Worm (Caenorhabditis elegans) whole organism, midembryonic: Measurements from ENCODE around the gene pgm-2.
A peak's percentile ranks its signal among the peaks of the same experiment; 100 is the strongest.

Source experiments
- T22C8.4 ChIP-seq: fragments of 200-800 bp; sonication (Bioruptor generic); IDR thresholded peaks from 2 replicates; pipeline ENCODE4 v1.3.6; 2022; ENCODE audit warnings: missing genetic modification characterization, missing compliant biosample characterization
- cog-1 ChIP-seq: sonication (generic microtip); optimal IDR thresholded peaks from 2 replicates; lab custom pipeline; 2016; ENCODE audit warnings: missing genetic modification characterization, missing compliant biosample characterization
- flt-1 ChIP-seq: fragments of 200-800 bp; sonication (Bioruptor generic); IDR thresholded peaks from 2 replicates; pipeline ENCODE4 v1.3.6; 2022; ENCODE audit warnings: missing genetic modification characterization, missing compliant biosample characterization
- klf-2 ChIP-seq: fragments of 200-800 bp; sonication (Bioruptor generic); conservative IDR thresholded peaks from 2 replicates; pipeline ENCODE4 v1.3.6; 2022; ENCODE audit warnings: missing genetic modification reagents, missing genetic modification characterization, missing compliant biosample characterization
- med-1 ChIP-seq: sonication (generic microtip); optimal IDR thresholded peaks from 2 replicates; lab custom pipeline; 2017; ENCODE audit warnings: missing genetic modification characterization, mild to moderate bottlenecking, missing compliant biosample characterization, antibody characterized with exemption, missing genetic modification reagents; ENCODE audit not compliant: insufficient read depth
- ref-1 ChIP-seq: fragments of 200-800 bp; sonication (Bioruptor generic); conservative IDR thresholded peaks from 2 replicates; pipeline ENCODE4 v1.3.6; 2022; ENCODE audit warnings: missing genetic modification reagents, missing genetic modification characterization, missing compliant biosample characterization
- tab-1 ChIP-seq: fragments of 200-800 bp; sonication (Bioruptor generic); IDR thresholded peaks from 2 replicates; pipeline ENCODE4 v1.3.6; 2022; ENCODE audit warnings: missing genetic modification characterization, missing compliant biosample characterization
- ztf-23 ChIP-seq: fragments of 200-800 bp; sonication (Bioruptor generic); IDR thresholded peaks from 2 replicates; pipeline ENCODE4 v1.3.6; 2022; ENCODE audit warnings: missing genetic modification reagents, missing genetic modification characterization, missing compliant biosample characterization
- ztf-29 ChIP-seq: fragments of 200-800 bp; sonication (Bioruptor generic); IDR thresholded peaks from 2 replicates; pipeline ENCODE4 v1.3.6; 2022; ENCODE audit warnings: missing genetic modification reagents, missing genetic modification characterization, missing compliant biosample characterization

Gene pgm-2

DNA sequence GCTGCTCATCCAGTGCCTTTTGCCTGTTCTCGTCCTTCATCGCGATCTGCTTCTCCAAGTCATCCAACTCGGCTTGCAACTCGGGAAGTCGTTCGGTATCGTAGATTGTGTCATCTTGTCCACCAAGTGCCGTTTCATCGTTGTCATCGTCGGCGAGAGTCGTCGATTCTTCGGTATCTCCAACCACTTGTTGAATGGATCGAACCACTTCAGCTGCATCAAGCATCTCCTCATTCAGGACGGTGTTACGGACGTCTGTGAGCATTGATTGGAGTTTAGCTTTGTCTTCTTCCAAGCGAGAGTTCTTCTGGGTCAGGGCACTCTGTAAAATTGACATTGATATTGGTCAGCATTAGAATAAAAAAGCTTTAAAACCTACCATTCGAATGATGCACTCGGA is 6.4 kb downstream of the pgm-2 start:
- TF ChIP-seq T22C8.4 (GFP tag; lab: Robert Waterston, UW) (no peak), med-1 (GFP tag; lab: Kevin White, UChicago) (no peak), cog-1 (tag; lab: Kevin White, UChicago) (no peak), ztf-29 (GFP tag; lab: Robert Waterston, UW) (no peak), ref-1 (GFP tag; lab: Robert Waterston, UW) (no peak), klf-2 (no peak)

ce11 chrIII:13307107-13307506 is 7.9 kb downstream of the pgm-2 start, which contains the start of the genes klp-19 and slc-36.1:
Gene klp-19 (minus strand): TSS chrIII:13307259.
Gene slc-36.1 (plus strand): TSS chrIII:13307502.
- TF ChIP-seq ref-1 (GFP tag; lab: Robert Waterston, UW), result no peak
- TF ChIP-seq T22C8.4 (GFP tag; lab: Robert Waterston, UW), result no peak
- TF ChIP-seq med-1 (GFP tag; lab: Kevin White, UChicago), result no peak
- no peak for TF ChIP-seq klf-2
- no peak for TF ChIP-seq flt-1
- no peak for TF ChIP-seq cog-1 (tag; lab: Kevin White, UChicago)
- no peak for TF ChIP-seq tab-1
- no peak for TF ChIP-seq ztf-23 (GFP tag; lab: Robert Waterston, UW)
- no peak for TF ChIP-seq ztf-29 (GFP tag; lab: Robert Waterston, UW)

ce11 chrIII:13310552-13310951 is 11.4 kb downstream of the pgm-2 start:
- TF ChIP-seq med-1 (GFP tag; lab: Kevin White, UChicago) (no peak), T22C8.4 (GFP tag; lab: Robert Waterston, UW) (no peak), klf-2 (no peak), cog-1 (tag; lab: Kevin White, UChicago) (no peak), ztf-23 (GFP tag; lab: Robert Waterston, UW) (no peak), flt-1 (no peak), tab-1 (no peak), ztf-29 (GFP tag; lab: Robert Waterston, UW) (no peak), ref-1 (GFP tag; lab: Robert Waterston, UW) (no peak)

ce11 chrIII:13313788-13314187 is 14.6 kb downstream of the pgm-2 start, which contains the start of gene Y43F4B.10:
Gene Y43F4B.10 (plus strand): TSS chrIII:13314068.
- TF ChIP-seq klf-2 (no peak), T22C8.4 (GFP tag; lab: Robert Waterston, UW) (0 out of 2 replicates have a peak, but pooled peaks have one; percentile 38)

ce11 chrIII:13314636-13315035 is 15.5 kb downstream of the pgm-2 start:
- no peak for TF ChIP-seq klf-2
- no peak for TF ChIP-seq ztf-23 (GFP tag; lab: Robert Waterston, UW)
- TF ChIP-seq T22C8.4 (GFP tag; lab: Robert Waterston, UW), result no peak
- no peak for TF ChIP-seq ztf-29 (GFP tag; lab: Robert Waterston, UW)
- TF ChIP-seq tab-1, result no peak
- no peak for TF ChIP-seq med-1 (GFP tag; lab: Kevin White, UChicago)
- no peak for TF ChIP-seq cog-1 (tag; lab: Kevin White, UChicago)
- no peak for TF ChIP-seq flt-1
- no peak for TF ChIP-seq ref-1 (GFP tag; lab: Robert Waterston, UW)

DNA sequence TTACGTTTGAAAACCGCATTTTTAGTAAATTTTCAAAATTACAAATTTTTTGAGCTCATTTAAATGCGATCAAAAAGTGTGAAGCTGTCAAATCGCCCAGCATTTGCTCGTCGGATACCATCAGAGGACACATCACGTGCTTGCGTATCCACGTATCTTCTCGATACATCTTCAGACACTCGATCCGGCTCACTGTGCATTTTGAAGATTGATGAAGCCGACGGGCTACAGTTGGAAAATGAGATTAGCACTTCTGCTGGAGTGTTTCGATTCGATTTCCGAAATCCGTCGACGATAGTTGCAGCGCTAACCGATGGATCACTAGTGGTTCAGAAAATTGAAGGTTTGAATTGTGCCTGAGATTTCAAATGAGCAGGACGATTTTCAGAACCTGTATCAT is 15.9 kb downstream of the pgm-2 start, which contains the start of gene dph-7:
dph-7 (plus strand) TSS at position 53 of the 400 bp plus-strand sequence.
- no peak for TF ChIP-seq flt-1
- TF ChIP-seq T22C8.4 (GFP tag; lab: Robert Waterston, UW), result no peak
- TF ChIP-seq ztf-23 (GFP tag; lab: Robert Waterston, UW), result no peak
- no peak for TF ChIP-seq ztf-29 (GFP tag; lab: Robert Waterston, UW)

ce11 chrIII:13316935-13317334 is 17.8 kb downstream of the pgm-2 start:
- TF ChIP-seq ztf-23 (GFP tag; lab: Robert Waterston, UW), result no peak
- no peak for TF ChIP-seq ztf-29 (GFP tag; lab: Robert Waterston, UW)
- no peak for TF ChIP-seq med-1 (GFP tag; lab: Kevin White, UChicago)
- no peak for TF ChIP-seq T22C8.4 (GFP tag; lab: Robert Waterston, UW)
- TF ChIP-seq flt-1, result no peak
- TF ChIP-seq cog-1 (tag; lab: Kevin White, UChicago), result no peak
- TF ChIP-seq ref-1 (GFP tag; lab: Robert Waterston, UW), result no peak
- no peak for TF ChIP-seq tab-1

ce11 chrIII:13317383-13317911 is 18.3 kb downstream of the pgm-2 start:
- TF ChIP-seq ztf-29 (GFP tag; lab: Robert Waterston, UW) (no peak), cog-1 (tag; lab: Kevin White, UChicago) (no peak), med-1 (GFP tag; lab: Kevin White, UChicago) (no peak), T22C8.4 (GFP tag; lab: Robert Waterston, UW) (no peak), tab-1 (no peak), ztf-23 (GFP tag; lab: Robert Waterston, UW) (no peak), klf-2 (no peak), flt-1 (no peak), ref-1 (GFP tag; lab: Robert Waterston, UW) (no peak)

ce11 chrIII:13322578-13322977 is 23.4 kb downstream of the pgm-2 start, which contains the start of gene F53A2.11:
Gene F53A2.11 (minus strand): TSS chrIII:13322678.
- TF ChIP-seq T22C8.4 (GFP tag; lab: Robert Waterston, UW) (no peak), flt-1 (no peak), tab-1 (no peak), med-1 (GFP tag; lab: Kevin White, UChicago) (no peak), ztf-23 (GFP tag; lab: Robert Waterston, UW) (no peak), klf-2 (no peak), ref-1 (GFP tag; lab: Robert Waterston, UW) (no peak), cog-1 (tag; lab: Kevin White, UChicago) (no peak), ztf-29 (GFP tag; lab: Robert Waterston, UW) (no peak)

DNA sequence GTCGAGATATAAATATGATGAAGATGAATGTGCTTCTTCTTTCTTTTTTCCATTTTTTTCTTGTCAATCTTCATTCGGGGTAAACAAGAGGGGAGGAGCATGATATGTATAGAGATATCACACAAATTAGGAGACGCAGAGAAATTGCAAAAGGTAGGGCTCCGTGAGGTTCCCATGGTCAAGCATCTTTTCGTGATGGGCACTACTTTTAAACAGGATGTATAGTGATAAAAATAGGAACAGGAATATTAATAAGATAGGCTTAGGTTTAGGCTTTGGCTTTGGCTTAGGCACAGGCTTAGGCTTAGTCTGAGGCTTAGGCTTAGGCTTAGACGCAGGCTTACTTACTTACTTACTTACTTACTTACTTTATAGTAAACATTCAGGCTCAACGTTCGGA is 25.6 kb downstream of the pgm-2 start, which contains the start of gene F53A2.1:
F53A2.1 (minus strand) TSS at position 101 of the 400 bp plus-strand sequence.
- TF ChIP-seq med-1 (GFP tag; lab: Kevin White, UChicago), result no peak
- no peak for TF ChIP-seq cog-1 (tag; lab: Kevin White, UChicago)
- TF ChIP-seq ztf-29 (GFP tag; lab: Robert Waterston, UW), result no peak
- TF ChIP-seq tab-1, result no peak
- TF ChIP-seq klf-2, result no peak
- TF ChIP-seq ztf-23 (GFP tag; lab: Robert Waterston, UW), result no peak
- TF ChIP-seq T22C8.4 (GFP tag; lab: Robert Waterston, UW), result no peak
- TF ChIP-seq ref-1 (GFP tag; lab: Robert Waterston, UW), result no peak
- TF ChIP-seq flt-1, result no peak
